Fruit fly (Drosophila melanogaster) whole organism, embryonic: ENCODE results near the gene vvl.

Experiments used
- Adf1 ChIP-seq: fragments of 200-800 bp; sonication (Bioruptor generic); IDR thresholded peaks from 2 replicates; pipeline ENCODE4 v1.3.6; 2022; ENCODE audit warnings: missing biosample characterization, missing genetic modification characterization
- CG10209 ChIP-seq: fragments of 200-800 bp; sonication (Bioruptor generic); optimal IDR thresholded peaks from 3 replicates; lab custom pipeline; 2017; ENCODE audit warnings: missing biosample characterization, mild to moderate bottlenecking, missing genetic modification characterization, missing genetic modification reagents
- CG10565 ChIP-seq: fragments of 200-800 bp; sonication (Bioruptor generic); optimal IDR thresholded peaks from 3 replicates; lab custom pipeline; 2016; ENCODE audit warnings: missing biosample characterization, mild to moderate bottlenecking, missing genetic modification characterization
- CG11723 ChIP-seq: fragments of 200-800 bp; sonication (Bioruptor generic); optimal IDR thresholded peaks from 2 replicates; lab custom pipeline; 2017; ENCODE audit warnings: missing biosample characterization, mild to moderate bottlenecking, missing genetic modification characterization
- CG12391 ChIP-seq: fragments of 200-800 bp; sonication (Bioruptor generic); optimal IDR thresholded peaks from 3 replicates; lab custom pipeline; 2018; ENCODE audit warnings: missing biosample characterization, mild to moderate bottlenecking, missing genetic modification characterization, moderate library complexity
- CG18764 ChIP-seq: fragments of 200-800 bp; sonication (Bioruptor generic); optimal IDR thresholded peaks from 3 replicates; lab custom pipeline; 2016; ENCODE audit warnings: missing biosample characterization, missing genetic modification characterization
- CG2875 ChIP-seq: fragments of 200-800 bp; sonication (Bioruptor generic); optimal IDR thresholded peaks from 2 replicates; lab custom pipeline; 2017; ENCODE audit warnings: missing biosample characterization, mild to moderate bottlenecking, missing genetic modification characterization, missing genetic modification reagents
- CG3407 ChIP-seq: fragments of 200-800 bp; sonication (Bioruptor generic); optimal IDR thresholded peaks from 2 replicates; lab custom pipeline; 2018; ENCODE audit warnings: missing biosample characterization, mild to moderate bottlenecking, missing genetic modification characterization
- CG3847 ChIP-seq: fragments of 200-800 bp; sonication (Bioruptor generic); IDR thresholded peaks from 2 replicates; pipeline ENCODE4 v1.3.6; 2022; ENCODE audit warnings: missing biosample characterization, missing genetic modification characterization
- CG4617 ChIP-seq: fragments of 200-800 bp; sonication (Bioruptor generic); optimal IDR thresholded peaks from 3 replicates; lab custom pipeline; 2016; ENCODE audit warnings: missing biosample characterization, missing genetic modification characterization, borderline replicate concordance
- CG5953 ChIP-seq: fragments of 200-800 bp; sonication (Bioruptor generic); IDR thresholded peaks from 2 replicates; pipeline ENCODE4 v1.3.6; 2022; ENCODE audit warnings: missing biosample characterization, missing genetic modification characterization
- Chrac-16 ChIP-seq: fragments of 200-800 bp; sonication (Bioruptor generic); optimal IDR thresholded peaks from 3 replicates; lab custom pipeline; 2016; ENCODE audit warnings: missing biosample characterization, missing genetic modification characterization
- Dad ChIP-seq: fragments of 200-800 bp; sonication (Bioruptor generic); optimal IDR thresholded peaks from 3 replicates; lab custom pipeline; 2016; ENCODE audit warnings: missing biosample characterization, missing genetic modification characterization
- Dbx ChIP-seq: fragments of 200-800 bp; sonication (Bioruptor generic); IDR thresholded peaks from 3 replicates; pipeline ENCODE4 v1.3.6; 2022; ENCODE audit warnings: missing biosample characterization, missing genetic modification characterization
- Elba2 ChIP-seq: fragments of 200-800 bp; sonication (Bioruptor generic); optimal IDR thresholded peaks from 3 replicates; lab custom pipeline; 2016; ENCODE audit warnings: missing biosample characterization, missing genetic modification characterization
- Fer1 ChIP-seq: fragments of 200-800 bp; sonication (Bioruptor generic); optimal IDR thresholded peaks from 2 replicates; lab custom pipeline; 2017; ENCODE audit warnings: missing biosample characterization, mild to moderate bottlenecking, missing genetic modification characterization
- HLH4C ChIP-seq: fragments of 200-800 bp; sonication (Bioruptor generic); IDR thresholded peaks from 3 replicates; pipeline ENCODE4 v1.3.6; 2022; ENCODE audit warnings: missing biosample characterization, missing genetic modification characterization; ENCODE audit not compliant: partially characterized antibody
- HLHmδ ChIP-seq: fragments of 200-800 bp; sonication (Bioruptor generic); optimal IDR thresholded peaks from 2 replicates; lab custom pipeline; 2018; ENCODE audit warnings: missing biosample characterization, mild to moderate bottlenecking, missing genetic modification characterization, moderate library complexity
- Myb ChIP-seq: fragments of 200-800 bp; sonication (Bioruptor generic); optimal IDR thresholded peaks from 2 replicates; lab custom pipeline; 2016; ENCODE audit warnings: missing biosample characterization, missing genetic modification characterization
- Nf-YA ChIP-seq: fragments of 200-800 bp; sonication (Bioruptor generic); IDR thresholded peaks from 2 replicates; pipeline ENCODE4 v1.3.6; 2022; ENCODE audit warnings: missing biosample characterization, missing genetic modification characterization
- Poxn ChIP-seq: fragments of 200-800 bp; sonication (Bioruptor generic); IDR thresholded peaks from 2 replicates; pipeline ENCODE4 v1.3.6; 2022; ENCODE audit warnings: missing biosample characterization, missing genetic modification characterization
- Rfx ChIP-seq: fragments of 200-800 bp; sonication (Bioruptor generic); IDR thresholded peaks from 2 replicates; pipeline ENCODE4 v1.3.6; 2022; ENCODE audit warnings: missing biosample characterization, missing genetic modification characterization
- Scr ChIP-seq: fragments of 200-800 bp; sonication (Bioruptor generic); IDR thresholded peaks from 2 replicates; pipeline ENCODE4 v1.3.6; 2022; ENCODE audit warnings: missing biosample characterization, missing genetic modification characterization; ENCODE audit not compliant: partially characterized antibody
- Side ChIP-seq: fragments of 200-800 bp; sonication (Bioruptor generic); optimal IDR thresholded peaks from 2 replicates; lab custom pipeline; 2016; ENCODE audit warnings: missing biosample characterization, missing genetic modification characterization
- Spps ChIP-seq: fragments of 200-800 bp; sonication (Bioruptor generic); optimal IDR thresholded peaks from 2 replicates; lab custom pipeline; 2018; ENCODE audit warnings: missing biosample characterization, mild to moderate bottlenecking, missing genetic modification characterization
- Sry-β ChIP-seq: fragments of 200-800 bp; sonication (Bioruptor generic); optimal IDR thresholded peaks from 2 replicates; lab custom pipeline; 2018; ENCODE audit warnings: missing biosample characterization, mild to moderate bottlenecking, missing genetic modification characterization, moderate library complexity
- Stat92E ChIP-seq, 3 experiments: fragments of >200 bp in 2 of 3; fragments of 200-800 bp in 1 of 3; sonication (Bioruptor generic) in 1 of 3; optimal IDR thresholded peaks; 2 replicates each; lab custom pipeline; 2017 to 2019; ENCODE audit warnings: missing biosample characterization in 3 of 3, missing genetic modification characterization in 3 of 3, mild to moderate bottlenecking in 1 of 3, moderate library complexity in 1 of 3
- ara ChIP-seq: fragments of 200-800 bp; sonication (Bioruptor generic); IDR thresholded peaks from 2 replicates; pipeline ENCODE4 v1.3.6; 2022; ENCODE audit warnings: missing biosample characterization, missing genetic modification characterization
- bigmax ChIP-seq: fragments of 200-800 bp; sonication (Bioruptor generic); optimal IDR thresholded peaks from 2 replicates; lab custom pipeline; 2018; ENCODE audit warnings: missing biosample characterization, mild to moderate bottlenecking, missing genetic modification characterization
- br ChIP-seq: fragments of >200 bp; optimal IDR thresholded peaks from 2 replicates; lab custom pipeline; 2017
- cato ChIP-seq: fragments of 200-800 bp; sonication (Bioruptor generic); optimal IDR thresholded peaks from 2 replicates; lab custom pipeline; 2016; ENCODE audit warnings: missing biosample characterization, missing genetic modification characterization, borderline replicate concordance
- caup ChIP-seq: fragments of 200-800 bp; sonication (Bioruptor generic); optimal IDR thresholded peaks from 3 replicates; lab custom pipeline; 2017; ENCODE audit warnings: missing biosample characterization, mild to moderate bottlenecking, missing genetic modification characterization, moderate library complexity; ENCODE audit not compliant: severe bottlenecking
- crol ChIP-seq: fragments of 200-800 bp; sonication (Bioruptor generic); IDR thresholded peaks from 2 replicates; pipeline ENCODE4 v1.3.6; 2022; ENCODE audit warnings: missing biosample characterization, missing genetic modification characterization
- disco-r ChIP-seq: fragments of 200-800 bp; sonication (Bioruptor generic); optimal IDR thresholded peaks from 2 replicates; lab custom pipeline; 2016; ENCODE audit warnings: missing biosample characterization, missing genetic modification characterization
- dmrt11E ChIP-seq: fragments of 200-800 bp; sonication (Bioruptor generic); optimal IDR thresholded peaks from 3 replicates; lab custom pipeline; 2018; ENCODE audit warnings: missing biosample characterization, mild to moderate bottlenecking, missing genetic modification characterization, moderate library complexity
- emc ChIP-seq: fragments of 200-800 bp; sonication (Bioruptor generic); optimal IDR thresholded peaks from 2 replicates; lab custom pipeline; 2016; ENCODE audit warnings: missing biosample characterization, missing genetic modification characterization
- ham ChIP-seq: fragments of 200-800 bp; sonication (Bioruptor generic); IDR thresholded peaks from 2 replicates; pipeline ENCODE4 v1.3.6; 2022; ENCODE audit warnings: missing biosample characterization, missing genetic modification characterization
- jigr1 ChIP-seq: fragments of 200-800 bp; sonication (Bioruptor generic); IDR thresholded peaks from 3 replicates; pipeline ENCODE4 v1.3.6; 2022; ENCODE audit warnings: missing biosample characterization, missing genetic modification characterization
- knrl ChIP-seq: fragments of 200-800 bp; sonication (Bioruptor generic); IDR thresholded peaks from 3 replicates; pipeline ENCODE4 v1.3.6; 2022; ENCODE audit warnings: missing biosample characterization, missing genetic modification characterization; ENCODE audit not compliant: partially characterized antibody
- nerfin-2 ChIP-seq: fragments of 200-800 bp; sonication (Bioruptor generic); IDR thresholded peaks from 2 replicates; pipeline ENCODE4 v1.3.6; 2022; ENCODE audit warnings: missing biosample characterization, missing genetic modification characterization; ENCODE audit not compliant: partially characterized antibody
- nom ChIP-seq: fragments of 200-800 bp; sonication (Bioruptor generic); optimal IDR thresholded peaks from 2 replicates; lab custom pipeline; 2017; ENCODE audit warnings: missing biosample characterization, missing genetic modification characterization, mild to moderate bottlenecking, moderate library complexity, missing genetic modification reagents
- pb ChIP-seq: fragments of 200-800 bp; sonication (Bioruptor generic); optimal IDR thresholded peaks from 3 replicates; lab custom pipeline; 2016; ENCODE audit warnings: missing biosample characterization, missing genetic modification characterization
- row ChIP-seq: fragments of 200-800 bp; sonication (Bioruptor generic); IDR thresholded peaks from 3 replicates; pipeline ENCODE4 v1.3.6; 2022; ENCODE audit warnings: missing biosample characterization, missing genetic modification characterization
- sd ChIP-seq: fragments of 200-800 bp; sonication (Bioruptor generic); optimal IDR thresholded peaks from 3 replicates; lab custom pipeline; 2018; ENCODE audit warnings: missing biosample characterization, mild to moderate bottlenecking, missing genetic modification characterization, moderate library complexity
- sisA ChIP-seq: fragments of 200-800 bp; sonication (Bioruptor generic); IDR thresholded peaks from 2 replicates; pipeline ENCODE4 v1.3.6; 2022; ENCODE audit warnings: missing biosample characterization, missing genetic modification characterization
- sna ChIP-seq: fragments of 200-800 bp; sonication (Bioruptor generic); IDR thresholded peaks from 2 replicates; pipeline ENCODE4 v1.3.6; 2022; ENCODE audit warnings: missing biosample characterization, missing genetic modification characterization; ENCODE audit not compliant: partially characterized antibody
- tgo ChIP-seq: fragments of 200-800 bp; sonication (Bioruptor generic); IDR thresholded peaks from 3 replicates; pipeline ENCODE4 v1.3.6; 2022; ENCODE audit warnings: missing biosample characterization, missing genetic modification characterization
- toy ChIP-seq: fragments of 200-800 bp; sonication (Bioruptor generic); IDR thresholded peaks from 2 replicates; pipeline ENCODE4 v1.3.6; 2022; ENCODE audit warnings: missing biosample characterization, missing genetic modification characterization
- tx ChIP-seq: fragments of 200-800 bp; sonication (Bioruptor generic); optimal IDR thresholded peaks from 2 replicates; lab custom pipeline; 2016; ENCODE audit warnings: missing biosample characterization, missing genetic modification characterization
- zfh1 ChIP-seq: fragments of 200-800 bp; sonication (Bioruptor generic); IDR thresholded peaks from 3 replicates; pipeline ENCODE4 v1.3.6; 2022; ENCODE audit warnings: missing biosample characterization, missing genetic modification characterization

vvl gene

DNA sequence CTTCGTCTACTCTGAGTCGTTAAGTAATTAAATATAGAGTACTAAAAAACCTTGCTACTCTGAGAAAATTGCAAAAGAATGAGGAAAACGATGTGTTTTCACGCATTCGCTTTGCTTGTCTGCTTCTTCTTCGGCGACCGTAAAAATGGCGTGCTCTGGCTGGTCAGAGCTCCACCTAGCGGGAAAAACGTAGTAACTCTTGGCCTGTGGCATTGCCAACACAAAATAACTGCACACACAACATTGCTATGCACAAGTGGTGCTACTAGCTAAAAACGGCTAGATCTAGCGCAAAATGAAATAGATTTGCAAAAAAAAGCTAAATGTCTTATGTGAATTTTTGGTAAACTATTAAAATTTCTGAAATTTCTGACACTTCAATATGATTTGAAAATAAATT is 42.8 kb upstream of the vvl start (continued):
- TF ChIP-seq knrl (GFP tag; lab: Robert Waterston, UW) (peak; percentile 38; the same call in 1 of the 3 replicates), CG3407 (GFP tag; lab: Kevin White, UChicago) (no peak), ara (0 out of 2 replicates have a peak, but pooled peaks have one; percentile 28), Fer1 (GFP tag; lab: Kevin White, UChicago) (peak; percentile 30), HLHmδ (GFP tag; lab: Kevin White, UChicago) (peak; percentile 71), cato (GFP tag; lab: Kevin White, UChicago) (no peak), Sry-β (peak; percentile 93), caup (peak; percentile 36), CG4617 (GFP tag; lab: Kevin White, UChicago) (peak; percentile 49), Side (GFP tag; lab: Kevin White, UChicago) (peak; percentile 41), emc (GFP tag; lab: Kevin White, UChicago) (no peak), sna (no peak), Stat92E (GFP tag; optimal IDR thresholded peaks at IDR 0.05; lab: Kevin White, UChicago) (no peak), CG10565 (GFP tag; lab: Kevin White, UChicago) (no peak), Dbx (peak; percentile 72), dmrt11E (tag; lab: Kevin White, UChicago) (peak; percentile 34), Chrac-16 (peak; percentile 18), jigr1 (GFP tag; lab: Robert Waterston, UW) (peak; percentile 17; the same call in 1 of the 3 replicates), CG18764 (GFP tag; lab: Kevin White, UChicago) (no peak), Elba2 (peak; percentile 64), br (lab: Kevin White, UChicago) (no peak), pb (no peak), zfh1 (peak; percentile 64; the same call in 2 of the 3 replicates), Nf-YA (GFP tag; lab: Robert Waterston, UW) (0 out of 2 replicates have a peak, but pooled peaks have one; percentile 12), toy (GFP tag; lab: Robert Waterston, UW) (peak; percentile 27; the same call in 1 of the 2 replicates), Spps (tag; lab: Kevin White, UChicago) (no peak), Scr (GFP tag; lab: Robert Waterston, UW) (peak; percentile 51; the same call in 1 of the 2 replicates), sd (peak; percentile 93), CG12391 (tag; lab: Kevin White, UChicago) (peak; percentile 56), sisA (GFP tag; lab: Robert Waterston, UW) (peak; percentile 45; the same call in 1 of the 2 replicates), row (peak; percentile 91), Dad (peak; percentile 47), tx (peak; percentile 8), CG5953 (GFP tag; lab: Robert Waterston, UW) (peak; percentile 40; the same call in 1 of the 2 replicates), CG10209 (GFP tag; lab: Kevin White, UChicago) (peak; percentile 47), Poxn (GFP tag; lab: Robert Waterston, UW) (0 out of 2 replicates have a peak, but pooled peaks have one; percentile 12), CG2875 (GFP tag; lab: Kevin White, UChicago) (no peak), disco-r (GFP tag; lab: Kevin White, UChicago) (no peak), CG11723 (GFP tag; lab: Kevin White, UChicago) (peak; percentile 28), nom (GFP tag; lab: Kevin White, UChicago) (peak; percentile 21), HLH4C (GFP tag; lab: Robert Waterston, UW) (no peak), Myb (peak; percentile 16), tgo (GFP tag; lab: Robert Waterston, UW) (peak; percentile 20; the same call in 1 of the 3 replicates), CG3847 (GFP tag; lab: Robert Waterston, UW) (peak; percentile 83), Adf1 (GFP tag; lab: Robert Waterston, UW) (peak; percentile 33; the same call in 1 of the 2 replicates), Rfx (peak; percentile 85), bigmax (GFP tag; lab: Kevin White, UChicago) (peak; percentile 52), ham (GFP tag; lab: Robert Waterston, UW) (no peak), nerfin-2 (peak; percentile 41; the same call in 1 of the 2 replicates), crol (GFP tag; lab: Robert Waterston, UW) (no peak; the same call in 1 of the 2 replicates)
